Worm (Caenorhabditis elegans) whole organism, early embryonic: ENCODE data around the gene clec-167.

ENCODE experiments used
- B0310.2 ChIP-seq: sonication (generic microtip); optimal IDR thresholded peaks from 2 replicates; lab custom pipeline; 2016; ENCODE audit warnings: mild to moderate bottlenecking, missing genetic modification characterization, missing compliant biosample characterization
- F13C5.2 ChIP-seq: sonication (generic microtip); optimal IDR thresholded peaks from 2 replicates; lab custom pipeline; 2017; ENCODE audit warnings: mild to moderate bottlenecking, missing genetic modification characterization, inconsistent platforms, missing compliant biosample characterization
- aly-1 ChIP-seq: sonication (generic microtip); optimal IDR thresholded peaks from 2 replicates; lab custom pipeline; 2016; ENCODE audit warnings: missing genetic modification characterization, missing compliant biosample characterization
- ama-1 ChIP-seq: fragments of 150-350 bp; optimal IDR thresholded peaks from 2 replicates; lab custom pipeline; 2014
- ceh-13 ChIP-seq: fragments of 200-800 bp; sonication (Bioruptor generic); optimal IDR thresholded peaks from 2 replicates; lab custom pipeline; 2018; ENCODE audit warnings: mild to moderate bottlenecking, missing genetic modification characterization, missing compliant biosample characterization
- ceh-36 ChIP-seq: sonication (generic microtip); optimal IDR thresholded peaks from 2 replicates; lab custom pipeline; 2016; ENCODE audit warnings: missing genetic modification characterization, inconsistent platforms, missing compliant biosample characterization
- ets-7 ChIP-seq: sonication (generic microtip); optimal IDR thresholded peaks from 2 replicates; lab custom pipeline; 2016; ENCODE audit warnings: missing genotype, missing genetic modification characterization, missing compliant biosample characterization
- flt-1 ChIP-seq: fragments of 200-800 bp; sonication (Bioruptor generic); IDR thresholded peaks from 2 replicates; pipeline ENCODE4 v1.3.6; 2022; ENCODE audit warnings: missing genetic modification characterization, missing compliant biosample characterization
- hmbx-1 ChIP-seq: sonication (generic microtip); optimal IDR thresholded peaks from 2 replicates; lab custom pipeline; 2016; ENCODE audit warnings: mild to moderate bottlenecking, missing genetic modification characterization, missing compliant biosample characterization
- hmg-4 ChIP-seq: fragments of 200-800 bp; sonication (Bioruptor generic); optimal IDR thresholded peaks from 2 replicates; lab custom pipeline; 2018; ENCODE audit warnings: mild to moderate bottlenecking, missing genetic modification characterization, missing compliant biosample characterization
- hnd-1 ChIP-seq: sonication (generic microtip); optimal IDR thresholded peaks from 2 replicates; lab custom pipeline; 2016; ENCODE audit warnings: missing genetic modification characterization, missing compliant biosample characterization
- pes-1 ChIP-seq: fragments of 200-800 bp; sonication (Bioruptor generic); IDR thresholded peaks from 2 replicates; pipeline ENCODE4 v1.3.6; 2022; ENCODE audit warnings: missing genetic modification reagents, missing genetic modification characterization, missing compliant biosample characterization
- scrt-1 ChIP-seq: fragments of 200-800 bp; sonication (Bioruptor generic); IDR thresholded peaks from 2 replicates; pipeline ENCODE4 v1.3.6; 2022; ENCODE audit warnings: missing genetic modification characterization, missing compliant biosample characterization
- sea-1 ChIP-seq: fragments of 200-800 bp; sonication (Bioruptor generic); conservative IDR thresholded peaks from 2 replicates; pipeline ENCODE4 v1.3.6; 2022; ENCODE audit warnings: missing genetic modification characterization, missing compliant biosample characterization
- tbx-11 ChIP-seq: fragments of 200-800 bp; sonication (Bioruptor generic); IDR thresholded peaks from 2 replicates; pipeline ENCODE4 v1.3.6; 2022; ENCODE audit warnings: missing genetic modification characterization, missing compliant biosample characterization
- tbx-37 ChIP-seq: fragments of 200-800 bp; sonication (Bioruptor generic); conservative IDR thresholded peaks from 2 replicates; pipeline ENCODE4 v1.3.6; 2022; ENCODE audit warnings: missing genetic modification reagents, missing genetic modification characterization, missing compliant biosample characterization
- tra-4 ChIP-seq: sonication (generic microtip); optimal IDR thresholded peaks from 2 replicates; lab custom pipeline; 2017; ENCODE audit warnings: missing genetic modification characterization, missing compliant biosample characterization

The clec-167 gene

DNA sequence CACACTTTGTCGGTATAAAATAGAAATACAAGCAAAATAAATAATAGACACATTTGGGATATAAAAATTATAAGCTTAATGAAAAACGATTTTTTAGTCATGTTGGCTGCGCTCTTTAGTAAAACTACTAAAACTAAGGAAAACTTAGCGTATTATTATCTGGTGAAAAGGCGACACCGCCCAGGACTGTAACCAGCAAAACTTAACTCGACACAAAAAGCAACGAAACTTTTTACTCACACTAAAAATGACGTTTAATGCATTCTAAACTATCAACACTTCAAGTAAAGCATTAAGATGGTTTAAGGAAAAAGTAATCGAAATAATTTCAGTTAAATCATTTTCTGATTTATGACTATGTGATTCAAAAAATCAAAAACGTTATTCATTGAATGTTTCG, at the start of gene clec-167:
Gene clec-167 (minus strand): TSS at position 101 of the 400 bp plus-strand sequence.
- no peak for TF ChIP-seq ceh-13 (GFP tag; lab: Kevin White, UChicago)
- no peak for TF ChIP-seq hmbx-1
- TF ChIP-seq tbx-11 (GFP tag; lab: Robert Waterston, UW) = no peak
- no peak for TF ChIP-seq ets-7
- TF ChIP-seq sea-1 = no peak
- no peak for TF ChIP-seq hmg-4 (GFP tag; lab: Kevin White, UChicago)
- no peak for TF ChIP-seq B0310.2 (tag; lab: Kevin White, UChicago)
- TF ChIP-seq hnd-1 = no peak
- TF ChIP-seq ceh-36 (tag; lab: Kevin White, UChicago) = no peak
- TF ChIP-seq tra-4 (tag; lab: Kevin White, UChicago) = no peak
- no peak for TF ChIP-seq F13C5.2 (tag; lab: Kevin White, UChicago)
- TF ChIP-seq scrt-1 = no peak
- TF ChIP-seq pes-1 (GFP tag; lab: Robert Waterston, UW) = no peak
- TF ChIP-seq tbx-37 = no peak
- no peak for TF ChIP-seq aly-1 (tag; lab: Kevin White, UChicago)
- TF ChIP-seq ama-1 (lab: Kevin White, UChicago) = no peak

DNA sequence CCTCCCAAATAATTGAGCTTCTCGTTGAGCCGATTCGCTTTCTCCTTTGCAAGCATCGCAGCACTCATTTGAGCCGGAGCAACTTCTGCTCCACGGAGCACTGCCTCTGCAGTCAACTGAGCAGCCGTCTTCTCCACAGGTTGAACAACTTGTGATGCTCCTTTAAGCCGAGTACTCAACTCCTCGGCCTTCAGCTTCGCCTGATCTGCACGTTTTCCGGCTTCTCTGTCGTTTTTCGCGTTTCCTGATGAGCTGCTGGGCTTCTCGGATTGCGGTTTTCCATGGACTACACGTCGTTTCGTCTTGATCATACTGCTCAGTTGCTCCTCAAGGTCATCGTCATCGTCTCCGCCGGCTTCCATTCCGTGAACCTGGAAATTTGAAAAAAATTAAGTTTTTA, 43.5 kb upstream of the clec-167 start:
- no peak for TF ChIP-seq ceh-13 (GFP tag; lab: Kevin White, UChicago)
- TF ChIP-seq sea-1 = no peak
- no peak for TF ChIP-seq hmg-4 (GFP tag; lab: Kevin White, UChicago)
- TF ChIP-seq B0310.2 (tag; lab: Kevin White, UChicago) = no peak
- TF ChIP-seq pes-1 (GFP tag; lab: Robert Waterston, UW) = no peak
- no peak for TF ChIP-seq ama-1 (lab: Kevin White, UChicago)
- no peak for TF ChIP-seq tra-4 (tag; lab: Kevin White, UChicago)
- TF ChIP-seq F13C5.2 (tag; lab: Kevin White, UChicago) = no peak
- TF ChIP-seq flt-1 (GFP tag; lab: Robert Waterston, UW) = no peak

DNA sequence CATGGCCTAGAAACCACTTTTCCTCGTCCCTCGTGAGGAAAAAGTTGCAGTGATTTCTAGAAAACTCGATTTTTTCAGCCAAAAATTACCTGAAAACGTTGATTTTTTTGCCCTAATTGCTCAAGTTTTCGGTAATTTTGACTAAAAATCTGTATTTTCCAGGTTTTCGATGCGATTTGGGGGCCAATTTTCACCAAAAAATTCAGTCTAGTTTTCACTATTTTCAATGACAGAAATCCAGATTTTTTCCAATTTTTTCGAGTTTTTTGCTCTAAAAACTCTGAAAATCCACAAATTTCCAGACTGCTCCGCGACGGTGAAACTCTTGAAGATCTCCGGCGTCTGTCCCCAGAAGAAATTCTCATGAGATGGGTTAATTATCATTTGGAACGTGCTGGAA, 33.8 kb upstream of the clec-167 start, which contains the start of gene plst-1:
Gene plst-1 (plus strand): TSS at position 301 of the 400 bp plus-strand sequence.
- TF ChIP-seq B0310.2 (tag; lab: Kevin White, UChicago) (no peak), tbx-11 (GFP tag; lab: Robert Waterston, UW) (no peak), flt-1 (GFP tag; lab: Robert Waterston, UW) (no peak), pes-1 (GFP tag; lab: Robert Waterston, UW) (no peak), hmbx-1 (no peak), tbx-37 (no peak), ceh-36 (tag; lab: Kevin White, UChicago) (no peak), hmg-4 (GFP tag; lab: Kevin White, UChicago) (no peak), aly-1 (tag; lab: Kevin White, UChicago) (no peak), ama-1 (lab: Kevin White, UChicago) (no peak), ets-7 (no peak)

DNA sequence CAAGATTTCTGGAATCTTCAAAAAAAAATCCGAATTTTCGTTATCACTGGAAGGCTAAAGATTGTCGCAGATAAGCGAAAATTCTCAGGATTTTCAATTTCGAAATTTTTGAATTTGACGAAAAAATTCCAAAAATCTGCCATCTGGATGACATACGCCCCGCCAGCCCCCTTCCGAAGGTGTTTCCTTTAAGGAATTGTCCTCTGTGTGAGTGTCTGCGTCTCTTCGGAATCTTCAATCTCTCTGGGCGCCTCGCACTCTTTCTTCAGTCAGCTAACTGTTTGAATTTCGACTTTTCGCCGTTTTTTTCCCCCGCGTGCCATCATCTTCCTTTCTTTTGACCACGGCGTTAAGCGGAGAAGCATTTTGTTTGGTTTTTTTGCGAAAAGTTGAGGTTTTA, 31.0 kb upstream of the clec-167 start:
- TF ChIP-seq ets-7 (no peak), hmbx-1 (no peak), sea-1 (no peak), tra-4 (tag; lab: Kevin White, UChicago) (no peak), scrt-1 (no peak), ama-1 (lab: Kevin White, UChicago) (no peak)

ce11 chrIV:1284877-1285276, 29.3 kb upstream of the clec-167 start:
- no peak for TF ChIP-seq F13C5.2 (tag; lab: Kevin White, UChicago)
- TF ChIP-seq aly-1 (tag; lab: Kevin White, UChicago) = no peak
- no peak for TF ChIP-seq pes-1 (GFP tag; lab: Robert Waterston, UW)
- TF ChIP-seq hmbx-1 = no peak

ce11 chrIV:1278945-1279344, 23.4 kb upstream of the clec-167 start:
- TF ChIP-seq hmg-4 (GFP tag; lab: Kevin White, UChicago) = peak; percentile 8
- no peak for TF ChIP-seq ceh-36 (tag; lab: Kevin White, UChicago)

- TF ChIP-seq ceh-36 (tag; lab: Kevin White, UChicago) = no peak
Measured at ce11 chrIV:1277067-1277466, 21.5 kb upstream of the clec-167 start.

- TF ChIP-seq B0310.2 (tag; lab: Kevin White, UChicago) (no peak), flt-1 (GFP tag; lab: Robert Waterston, UW) (no peak)
Measured at ce11 chrIV:1275910-1276309, 20.4 kb upstream of the clec-167 start.

DNA sequence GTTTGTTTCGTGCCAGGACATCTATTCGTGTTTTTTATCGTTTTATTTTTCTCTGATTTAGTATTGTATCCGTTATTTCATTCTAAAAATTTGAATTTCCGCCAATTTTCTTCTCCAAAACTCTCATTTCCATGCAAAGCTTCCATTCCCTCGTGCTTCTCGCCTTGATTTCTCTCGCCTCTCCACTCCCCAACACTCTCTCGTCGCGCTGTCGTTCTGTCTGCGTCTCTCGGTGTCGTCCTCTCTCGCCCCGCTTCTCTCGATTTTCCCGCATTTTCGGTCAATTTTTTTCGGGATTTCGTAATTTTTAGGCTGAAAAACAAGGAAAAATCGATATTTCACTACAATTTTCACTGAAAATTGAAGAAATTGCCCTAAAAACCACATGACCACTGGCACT, 19.1 kb upstream of the clec-167 start, which contains the start of gene C09E9.1:
Gene C09E9.1 (plus strand): TSS at position 286 of the 400 bp plus-strand sequence.
- TF ChIP-seq B0310.2 (tag; lab: Kevin White, UChicago) (no peak), sea-1 (no peak), ceh-36 (tag; lab: Kevin White, UChicago) (no peak), tra-4 (tag; lab: Kevin White, UChicago) (no peak), tbx-37 (no peak), hnd-1 (no peak), tbx-11 (GFP tag; lab: Robert Waterston, UW) (no peak), ets-7 (no peak), ama-1 (lab: Kevin White, UChicago) (no peak), pes-1 (GFP tag; lab: Robert Waterston, UW) (no peak), hmg-4 (GFP tag; lab: Kevin White, UChicago) (no peak), aly-1 (tag; lab: Kevin White, UChicago) (no peak), ceh-13 (GFP tag; lab: Kevin White, UChicago) (no peak), flt-1 (GFP tag; lab: Robert Waterston, UW) (no peak), hmbx-1 (no peak), scrt-1 (no peak), F13C5.2 (tag; lab: Kevin White, UChicago) (no peak)
